Worm (Caenorhabditis elegans): ENCODE results near the gene vab-15.

- TF ChIP-seq ztf-11 (tag; optimal IDR thresholded peaks at IDR 0.05) (no peak), lsy-2 (tag; optimal IDR thresholded peaks at IDR 0.05) (no peak), egl-27 (tag; optimal IDR thresholded peaks at IDR 0.05) (no peak), mef-2 (tag; optimal IDR thresholded peaks at IDR 0.05) (no peak), skn-1 (tag; optimal IDR thresholded peaks at IDR 0.05) (no peak), ceh-8 (GFP tag; optimal IDR thresholded peaks at IDR 0.05) (no peak), elt-3 (tag; optimal IDR thresholded peaks at IDR 0.05) (no peak), lin-39 (tag; optimal IDR thresholded peaks at IDR 0.05) (no peak)
Measured at ce11 chrX:9807377-9808048, 39.6 kb upstream of the vab-15 start, which contains the start of gene lgc-47.

Measured in whole organism, L1 larva.